Fruit fly (Drosophila melanogaster): ENCODE data around the gene ph-d.
A peak's percentile ranks its signal among the peaks of the same experiment; 100 is the strongest.

Gene ph-d

dm6 chrX:2096341-2096740, 26.7 kb downstream of the ph-d start:
- no peak for TF ChIP-seq CG17801 (GFP tag; optimal IDR thresholded peaks at IDR 0.05; ENCODE audit: partially characterized antibody)

- TF ChIP-seq CG17801 (GFP tag; optimal IDR thresholded peaks at IDR 0.05; ENCODE audit: partially characterized antibody) = peak; percentile 93
Measured at dm6 chrX:2094072-2094761, 28.9 kb downstream of the ph-d start, which contains the start of gene csw. Gene csw (plus strand): TSS chrX:2094234.

dm6 chrX:2089812-2090211, 33.3 kb downstream of the ph-d start:
- TF ChIP-seq CG17801 (GFP tag; optimal IDR thresholded peaks at IDR 0.05; ENCODE audit: partially characterized antibody) = no peak

dm6 chrX:2088798-2089197, 34.3 kb downstream of the ph-d start:
- no peak for TF ChIP-seq CG17801 (GFP tag; optimal IDR thresholded peaks at IDR 0.05; ENCODE audit: partially characterized antibody)

- no peak for TF ChIP-seq CG17801 (GFP tag; optimal IDR thresholded peaks at IDR 0.05; ENCODE audit: partially characterized antibody)
Measured at dm6 chrX:2087501-2087900, 35.6 kb downstream of the ph-d start.

dm6 chrX:2083678-2084162, 39.4 kb downstream of the ph-d start:
- TF ChIP-seq CG17801 (GFP tag; optimal IDR thresholded peaks at IDR 0.05; ENCODE audit: partially characterized antibody) = peak; percentile 48

- peak; percentile 81 for TF ChIP-seq CG17801 (GFP tag; optimal IDR thresholded peaks at IDR 0.05; ENCODE audit: partially characterized antibody)
Measured at dm6 chrX:2083109-2083508, 40.0 kb downstream of the ph-d start.

- TF ChIP-seq CG17801 (GFP tag; optimal IDR thresholded peaks at IDR 0.05; ENCODE audit: partially characterized antibody) = no peak
Measured at dm6 chrX:2081848-2082365, 41.2 kb downstream of the ph-d start.

dm6 chrX:2080367-2080927, 42.6 kb downstream of the ph-d start, which contains the start of the genes CG16903 and Unc-76:
Gene CG16903 (minus strand): TSS chrX:2080405.
Gene Unc-76 (plus strand): TSS chrX:2080610.
- TF ChIP-seq CG17801 (GFP tag; optimal IDR thresholded peaks at IDR 0.05; ENCODE audit: partially characterized antibody) = peak; percentile 88

dm6 chrX:2076412-2077357, 46.4 kb downstream of the ph-d start, which contains the start of gene CG4025:
Gene CG4025 (plus strand): TSS chrX:2076966.
- TF ChIP-seq CG17801 (GFP tag; optimal IDR thresholded peaks at IDR 0.05; ENCODE audit: partially characterized antibody) = no peak

- peak; percentile 77 for TF ChIP-seq CG17801 (GFP tag; optimal IDR thresholded peaks at IDR 0.05; ENCODE audit: partially characterized antibody)
Measured at dm6 chrX:2075846-2076377, 47.2 kb downstream of the ph-d start, which contains the start of gene CG4045. Gene CG4045 (minus strand): TSS chrX:2075900.

dm6 chrX:2073325-2073724, 49.8 kb downstream of the ph-d start, which contains the start of gene CG4199:
Gene CG4199 (minus strand): TSS chrX:2073483.
- TF ChIP-seq CG17801 (GFP tag; optimal IDR thresholded peaks at IDR 0.05; ENCODE audit: partially characterized antibody) = peak; percentile 55

- no peak for TF ChIP-seq CG17801 (GFP tag; optimal IDR thresholded peaks at IDR 0.05; ENCODE audit: partially characterized antibody)
Measured at dm6 chrX:2071878-2072817, 50.9 kb downstream of the ph-d start, which contains the start of gene Rtca. Gene Rtca (plus strand): TSS chrX:2072413.

Measured in ovary, adult (tissue).